Worm (Caenorhabditis elegans) whole organism, midembryonic: ENCODE results near the gene T08G5.3.

Experiments
- T22C8.4 ChIP-seq: fragments of 200-800 bp; sonication (Bioruptor generic); IDR thresholded peaks from 2 replicates; pipeline ENCODE4 v1.3.6; 2022; ENCODE audit warnings: missing genetic modification characterization, missing compliant biosample characterization
- cog-1 ChIP-seq: sonication (generic microtip); optimal IDR thresholded peaks from 2 replicates; lab custom pipeline; 2016; ENCODE audit warnings: missing genetic modification characterization, missing compliant biosample characterization
- flt-1 ChIP-seq: fragments of 200-800 bp; sonication (Bioruptor generic); IDR thresholded peaks from 2 replicates; pipeline ENCODE4 v1.3.6; 2022; ENCODE audit warnings: missing genetic modification characterization, missing compliant biosample characterization
- klf-2 ChIP-seq: fragments of 200-800 bp; sonication (Bioruptor generic); conservative IDR thresholded peaks from 2 replicates; pipeline ENCODE4 v1.3.6; 2022; ENCODE audit warnings: missing genetic modification reagents, missing genetic modification characterization, missing compliant biosample characterization
- med-1 ChIP-seq: sonication (generic microtip); optimal IDR thresholded peaks from 2 replicates; lab custom pipeline; 2017; ENCODE audit warnings: missing genetic modification characterization, mild to moderate bottlenecking, missing compliant biosample characterization, antibody characterized with exemption, missing genetic modification reagents; ENCODE audit not compliant: insufficient read depth
- ref-1 ChIP-seq: fragments of 200-800 bp; sonication (Bioruptor generic); conservative IDR thresholded peaks from 2 replicates; pipeline ENCODE4 v1.3.6; 2022; ENCODE audit warnings: missing genetic modification reagents, missing genetic modification characterization, missing compliant biosample characterization
- tab-1 ChIP-seq: fragments of 200-800 bp; sonication (Bioruptor generic); IDR thresholded peaks from 2 replicates; pipeline ENCODE4 v1.3.6; 2022; ENCODE audit warnings: missing genetic modification characterization, missing compliant biosample characterization
- ztf-23 ChIP-seq: fragments of 200-800 bp; sonication (Bioruptor generic); IDR thresholded peaks from 2 replicates; pipeline ENCODE4 v1.3.6; 2022; ENCODE audit warnings: missing genetic modification reagents, missing genetic modification characterization, missing compliant biosample characterization
- ztf-29 ChIP-seq: fragments of 200-800 bp; sonication (Bioruptor generic); IDR thresholded peaks from 2 replicates; pipeline ENCODE4 v1.3.6; 2022; ENCODE audit warnings: missing genetic modification reagents, missing genetic modification characterization, missing compliant biosample characterization

T08G5.3 gene

ce11 chrV:14011427-14011826, 15.9 kb downstream of the T08G5.3 start:
- TF ChIP-seq med-1 (GFP tag; lab: Kevin White, UChicago) (no peak), cog-1 (no peak), ztf-23 (GFP tag; lab: Robert Waterston, UW) (0 out of 2 replicates have a peak, but pooled peaks have one; percentile 33), flt-1 (GFP tag; lab: Robert Waterston, UW) (0 out of 2 replicates have a peak, but pooled peaks have one; percentile 18), T22C8.4 (GFP tag; lab: Robert Waterston, UW) (no peak), tab-1 (GFP tag; lab: Robert Waterston, UW) (no peak), ztf-29 (GFP tag; lab: Robert Waterston, UW) (no peak)

ce11 chrV:14010021-14010420, 17.3 kb downstream of the T08G5.3 start:
- no peak for TF ChIP-seq flt-1 (GFP tag; lab: Robert Waterston, UW)

- TF ChIP-seq ztf-23 (GFP tag; lab: Robert Waterston, UW) (no peak), flt-1 (GFP tag; lab: Robert Waterston, UW) (no peak), T22C8.4 (GFP tag; lab: Robert Waterston, UW) (0 out of 2 replicates have a peak, but pooled peaks have one; percentile 10), cog-1 (no peak)
Measured at ce11 chrV:14008353-14008859, 18.9 kb downstream of the T08G5.3 start.

DNA sequence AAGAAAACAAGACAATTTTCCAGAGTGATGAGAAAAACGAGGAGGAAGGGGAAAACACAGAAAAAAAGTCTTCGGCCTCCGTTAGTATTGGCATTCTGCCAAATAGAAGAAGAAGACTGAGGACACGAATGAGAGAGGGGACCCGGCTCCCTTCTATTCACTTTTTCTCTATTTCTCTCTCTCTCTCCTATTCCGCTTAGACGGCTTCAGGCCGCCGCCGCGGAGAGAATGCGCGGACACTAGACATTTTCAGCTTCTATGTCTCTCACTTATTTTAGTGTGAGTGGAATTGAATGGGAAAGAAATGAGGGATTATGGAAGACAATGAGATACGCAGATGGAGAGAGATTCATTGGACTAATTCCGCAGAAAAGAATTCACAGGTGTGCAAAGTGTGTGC, 20.5 kb downstream of the T08G5.3 start:
- TF ChIP-seq flt-1 (GFP tag; lab: Robert Waterston, UW) (0 out of 2 replicates have a peak, but pooled peaks have one; percentile 4), med-1 (GFP tag; lab: Kevin White, UChicago) (no peak), T22C8.4 (GFP tag; lab: Robert Waterston, UW) (no peak), cog-1 (no peak), klf-2 (GFP tag; lab: Robert Waterston, UW) (no peak), tab-1 (GFP tag; lab: Robert Waterston, UW) (no peak)

DNA sequence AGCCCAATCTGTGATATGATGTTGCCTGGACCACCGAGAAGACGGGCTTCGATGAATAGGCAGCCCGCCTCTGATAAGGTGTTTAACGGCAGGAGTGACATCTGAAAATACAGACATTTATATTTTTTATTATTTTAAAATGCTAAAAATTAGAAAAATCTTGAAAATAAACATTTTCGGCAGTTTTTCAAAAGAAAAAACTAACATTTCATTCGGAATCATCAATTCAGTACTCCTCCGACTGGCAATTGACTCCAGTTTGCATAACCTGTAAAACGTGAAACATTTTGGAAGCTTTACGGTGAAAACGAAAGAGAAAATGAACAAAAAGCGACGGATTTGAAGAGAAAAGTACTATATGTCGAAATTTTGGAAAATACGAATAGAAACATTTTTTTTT, 21.5 kb downstream of the T08G5.3 start, which contains the start of gene ric-7:
TSS of gene ric-7 (minus strand) at position 101 of the 400 bp plus-strand sequence.
- no peak for TF ChIP-seq ztf-23 (GFP tag; lab: Robert Waterston, UW)
- TF ChIP-seq ref-1 (GFP tag; lab: Robert Waterston, UW): no peak
- TF ChIP-seq ztf-29 (GFP tag; lab: Robert Waterston, UW): no peak
- no peak for TF ChIP-seq flt-1 (GFP tag; lab: Robert Waterston, UW)
- no peak for TF ChIP-seq T22C8.4 (GFP tag; lab: Robert Waterston, UW)
- no peak for TF ChIP-seq tab-1 (GFP tag; lab: Robert Waterston, UW)
- TF ChIP-seq cog-1: no peak
- TF ChIP-seq med-1 (GFP tag; lab: Kevin White, UChicago): no peak
- TF ChIP-seq klf-2 (GFP tag; lab: Robert Waterston, UW): no peak

ce11 chrV:14004342-14004741, 22.9 kb downstream of the T08G5.3 start:
- TF ChIP-seq flt-1 (GFP tag; lab: Robert Waterston, UW) (no peak), tab-1 (GFP tag; lab: Robert Waterston, UW) (no peak), ztf-23 (GFP tag; lab: Robert Waterston, UW) (no peak), ztf-29 (GFP tag; lab: Robert Waterston, UW) (no peak), ref-1 (GFP tag; lab: Robert Waterston, UW) (no peak), klf-2 (GFP tag; lab: Robert Waterston, UW) (no peak), med-1 (GFP tag; lab: Kevin White, UChicago) (no peak), cog-1 (no peak), T22C8.4 (GFP tag; lab: Robert Waterston, UW) (no peak)

DNA sequence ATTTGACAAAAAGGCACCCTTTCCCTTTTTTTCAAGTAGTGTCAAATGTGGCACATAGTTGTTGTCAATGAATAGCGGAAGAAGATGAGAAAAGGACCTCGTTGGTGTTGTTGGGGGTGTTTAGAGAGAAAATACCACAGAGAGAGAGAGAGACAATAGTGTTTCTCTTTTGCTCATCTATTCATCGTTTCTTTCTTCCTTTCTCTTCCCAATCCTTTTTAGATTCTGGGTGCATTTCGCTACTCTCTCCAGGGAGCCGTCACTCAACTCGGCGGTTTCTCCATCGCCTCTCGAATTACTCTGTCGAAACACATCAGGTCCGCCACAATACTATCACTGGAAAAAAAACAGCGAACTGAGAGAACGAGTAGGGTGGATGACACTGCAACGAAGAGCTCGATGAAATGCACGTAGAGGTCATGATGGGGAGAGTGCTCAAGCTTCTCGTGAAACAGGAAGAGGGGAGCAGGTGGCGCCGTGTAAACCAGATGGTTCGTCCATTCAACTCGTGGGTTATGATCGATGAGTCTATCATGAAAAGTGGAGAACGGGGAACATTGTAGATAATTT, 23.6 kb downstream of the T08G5.3 start:
- TF ChIP-seq klf-2 (GFP tag; lab: Robert Waterston, UW): no peak
- TF ChIP-seq ztf-29 (GFP tag; lab: Robert Waterston, UW): no peak

ce11 chrV:14002402-14002801, 24.9 kb downstream of the T08G5.3 start:
- TF ChIP-seq tab-1 (GFP tag; lab: Robert Waterston, UW) (no peak), cog-1 (peak; percentile 24)

ce11 chrV:14001929-14002328, 25.4 kb downstream of the T08G5.3 start:
- no peak for TF ChIP-seq klf-2 (GFP tag; lab: Robert Waterston, UW)

- TF ChIP-seq ref-1 (GFP tag; lab: Robert Waterston, UW) (no peak), cog-1 (no peak)
Measured at ce11 chrV:13993478-13993877, 33.8 kb downstream of the T08G5.3 start.

ce11 chrV:13992485-13992884, 34.8 kb downstream of the T08G5.3 start, which contains the start of gene droe-4:
droe-4 (plus strand) TSS chrV:13992656.
- TF ChIP-seq cog-1: no peak
- TF ChIP-seq klf-2 (GFP tag; lab: Robert Waterston, UW): no peak
- no peak for TF ChIP-seq ztf-23 (GFP tag; lab: Robert Waterston, UW)
- no peak for TF ChIP-seq flt-1 (GFP tag; lab: Robert Waterston, UW)
- TF ChIP-seq med-1 (GFP tag; lab: Kevin White, UChicago): no peak
- TF ChIP-seq ztf-29 (GFP tag; lab: Robert Waterston, UW): no peak
- no peak for TF ChIP-seq T22C8.4 (GFP tag; lab: Robert Waterston, UW)
- no peak for TF ChIP-seq ref-1 (GFP tag; lab: Robert Waterston, UW)
- no peak for TF ChIP-seq tab-1 (GFP tag; lab: Robert Waterston, UW)
